Worm (Caenorhabditis elegans): Measurements from ENCODE around the gene nadk-2.

ce11 chrII:12040167-12040566 is 9.2 kb upstream of the nadk-2 start:
- peak; percentile 73 for TF ChIP-seq pha-4 (tag; optimal IDR thresholded peaks at IDR 0.05)
- no peak for TF ChIP-seq nhr-25 (tag; optimal IDR thresholded peaks at IDR 0.05)
- no peak for TF ChIP-seq tbx-2 (tag; optimal IDR thresholded peaks at IDR 0.05)
- peak; percentile 3 for TF ChIP-seq nhr-43 (tag; optimal IDR thresholded peaks at IDR 0.05; ENCODE audit: poor library complexity, severe bottlenecking)
- TF ChIP-seq fkh-2 (tag; optimal IDR thresholded peaks at IDR 0.05), result no peak
- TF ChIP-seq nhr-67 (tag; optimal IDR thresholded peaks at IDR 0.05), result no peak
- TF ChIP-seq elt-2 (tag; optimal IDR thresholded peaks at IDR 0.05), result peak; percentile 90
- no peak for TF ChIP-seq fos-1 (tag; optimal IDR thresholded peaks at IDR 0.05)
- no peak for TF ChIP-seq zag-1 (tag; optimal IDR thresholded peaks at IDR 0.05)
- no peak for TF ChIP-seq skn-1 (tag; optimal IDR thresholded peaks at IDR 0.05)
- peak; percentile 66 for TF ChIP-seq lin-39 (tag; optimal IDR thresholded peaks at IDR 0.05)
- peak; percentile 80 for TF ChIP-seq ama-1 (optimal IDR thresholded peaks at IDR 0.05)
